Worm (Caenorhabditis elegans): ENCODE measurements around the gene F49F1.11.

ce11 chrIV:4096940-4097339 is 44.3 kb downstream of the F49F1.11 start:
- no peak for TF ChIP-seq snpc-4 (tag; optimal IDR thresholded peaks at IDR 0.05)
- no peak for TF ChIP-seq pqm-1 (tag; optimal IDR thresholded peaks at IDR 0.05)
- TF ChIP-seq nhr-76 (tag; optimal IDR thresholded peaks at IDR 0.05) = no peak
- no peak for TF ChIP-seq nhr-25 (tag; optimal IDR thresholded peaks at IDR 0.05; ENCODE audit: borderline replicate concordance, insufficient read depth)
- TF ChIP-seq lir-3 (tag; optimal IDR thresholded peaks at IDR 0.05) = no peak
- no peak for TF ChIP-seq R02D3.7 (tag; optimal IDR thresholded peaks at IDR 0.05)
- TF ChIP-seq hlh-30 (tag; optimal IDR thresholded peaks at IDR 0.05; ENCODE audit: insufficient read depth) = no peak
- TF ChIP-seq ZK546.5 (tag; optimal IDR thresholded peaks at IDR 0.05) = no peak
- no peak for TF ChIP-seq unc-130 (GFP tag; optimal IDR thresholded peaks at IDR 0.05)
- TF ChIP-seq lin-39 (tag; optimal IDR thresholded peaks at IDR 0.05) = no peak
- TF ChIP-seq egl-43 (GFP tag; IDR thresholded peaks at IDR 0.05) = no peak
- TF ChIP-seq jun-1 (tag; optimal IDR thresholded peaks at IDR 0.05) = no peak
- TF ChIP-seq egl-27 (tag; optimal IDR thresholded peaks at IDR 0.05) = no peak
- TF ChIP-seq nhr-28 (tag; optimal IDR thresholded peaks at IDR 0.05) = no peak

Data from whole organism, L4 larva.